Worm (Caenorhabditis elegans) whole organism, young adult: ENCODE measurements around the gene C46G7.1.

ENCODE experiments used
- B0019.2 ChIP-seq: fragments of 200-800 bp; sonication (Bioruptor generic); conservative IDR thresholded peaks from 2 replicates; pipeline ENCODE4 v1.3.6; 2022; ENCODE audit warnings: missing genetic modification reagents, missing genetic modification characterization, missing compliant biosample characterization
- B0261.1 ChIP-seq: sonication (generic microtip); optimal IDR thresholded peaks from 2 replicates; lab custom pipeline; 2016; ENCODE audit warnings: mild to moderate bottlenecking, missing genetic modification characterization, moderate library complexity, missing compliant biosample characterization
- C17E4.6 ChIP-seq: fragments of 200-800 bp; sonication (Bioruptor generic); IDR thresholded peaks from 2 replicates; pipeline ENCODE4 v1.3.6; 2022; ENCODE audit warnings: missing genetic modification reagents, missing genetic modification characterization, missing compliant biosample characterization
- F52B5.7 ChIP-seq: sonication (generic microtip); optimal IDR thresholded peaks from 2 replicates; lab custom pipeline; 2016; ENCODE audit warnings: mild to moderate bottlenecking, missing genetic modification characterization, missing compliant biosample characterization
- F55B11.4 ChIP-seq: sonication (generic microtip); optimal IDR thresholded peaks from 2 replicates; lab custom pipeline; 2016; ENCODE audit warnings: missing compliant biosample characterization, missing genetic modification characterization, borderline replicate concordance; ENCODE audit not compliant: insufficient read depth
- F57A8.1 ChIP-seq: fragments of 200-800 bp; sonication (Bioruptor generic); optimal IDR thresholded peaks from 2 replicates; lab custom pipeline; 2018; ENCODE audit warnings: mild to moderate bottlenecking, missing genetic modification characterization, moderate library complexity, missing compliant biosample characterization
- T26A5.8 ChIP-seq: sonication (generic microtip); optimal IDR thresholded peaks from 2 replicates; lab custom pipeline; 2016; ENCODE audit warnings: missing genetic modification characterization, missing compliant biosample characterization
- Y53F4B.3 ChIP-seq: fragments of 200-800 bp; sonication (Bioruptor generic); IDR thresholded peaks from 2 replicates; pipeline ENCODE4 v1.3.6; 2022; ENCODE audit warnings: missing genetic modification reagents, missing genetic modification characterization, missing compliant biosample characterization
- Y79H2A.3 ChIP-seq: fragments of 200-800 bp; sonication (Bioruptor generic); conservative IDR thresholded peaks from 2 replicates; pipeline ENCODE4 v1.3.6; 2022; ENCODE audit warnings: missing genetic modification reagents, missing genetic modification characterization, missing compliant biosample characterization
- Y95B8A.8 ChIP-seq: fragments of 200-800 bp; sonication (Bioruptor generic); IDR thresholded peaks from 2 replicates; pipeline ENCODE4 v1.3.6; 2022; ENCODE audit warnings: missing genetic modification reagents, missing genetic modification characterization, missing compliant biosample characterization
- ama-1 ChIP-seq, 3 experiments: fragments of 150-350 bp in 1 of 3; sonication (generic microtip) in 2 of 3; optimal IDR thresholded peaks; 2 replicates each; lab custom pipeline; 2014 to 2018; ENCODE audit warnings: missing biosample characterization in 2 of 3, missing genetic modification characterization in 2 of 3, missing genetic modification reagents in 2 of 3
- aptf-2 ChIP-seq: fragments of 200-800 bp; sonication (Bioruptor generic); conservative IDR thresholded peaks from 2 replicates; pipeline ENCODE4 v1.3.6; 2022; ENCODE audit warnings: missing genetic modification reagents, missing genetic modification characterization, missing compliant biosample characterization
- aptf-3 ChIP-seq: fragments of 200-800 bp; sonication (Bioruptor generic); IDR thresholded peaks from 2 replicates; pipeline ENCODE4 v1.3.6; 2022; ENCODE audit warnings: missing genetic modification characterization, missing compliant biosample characterization
- bed-1 ChIP-seq: fragments of 200-800 bp; sonication (Bioruptor generic); IDR thresholded peaks from 2 replicates; pipeline ENCODE4 v1.3.6; 2022; ENCODE audit warnings: missing genetic modification reagents, missing genetic modification characterization, missing compliant biosample characterization
- cebp-2 ChIP-seq: fragments of 200-800 bp; sonication (Bioruptor generic); IDR thresholded peaks from 2 replicates; pipeline ENCODE4 v1.3.6; 2022; ENCODE audit warnings: missing genetic modification characterization, missing compliant biosample characterization
- ceh-27 ChIP-seq: fragments of 200-800 bp; sonication (Bioruptor generic); optimal IDR thresholded peaks from 2 replicates; lab custom pipeline; 2018; ENCODE audit warnings: mild to moderate bottlenecking, missing genetic modification characterization, moderate library complexity, missing compliant biosample characterization
- ceh-58 ChIP-seq: fragments of 200-800 bp; sonication (Bioruptor generic); IDR thresholded peaks from 2 replicates; pipeline ENCODE4 v1.3.6; 2022; ENCODE audit warnings: missing genetic modification characterization, missing compliant biosample characterization
- ceh-91 ChIP-seq: fragments of 200-800 bp; sonication (Bioruptor generic); IDR thresholded peaks from 2 replicates; pipeline ENCODE4 v1.3.6; 2022; ENCODE audit warnings: missing genetic modification reagents, missing genetic modification characterization, missing compliant biosample characterization
- chd-7 ChIP-seq: sonication (generic microtip); optimal IDR thresholded peaks from 2 replicates; lab custom pipeline; 2016; ENCODE audit warnings: mild to moderate bottlenecking, missing genetic modification characterization, moderate library complexity, missing compliant biosample characterization
- dox-1 ChIP-seq: fragments of 200-800 bp; sonication (Bioruptor generic); IDR thresholded peaks from 2 replicates; pipeline ENCODE4 v1.3.6; 2022; ENCODE audit warnings: missing genetic modification reagents, missing genetic modification characterization, missing compliant biosample characterization
- efl-1 ChIP-seq: fragments of 150-350 bp; optimal IDR thresholded peaks from 2 replicates; lab custom pipeline; 2014; ENCODE audit warnings: missing biosample characterization, missing genetic modification reagents, missing genetic modification characterization
- egl-18 ChIP-seq: fragments of 200-800 bp; sonication (Bioruptor generic); IDR thresholded peaks from 2 replicates; pipeline ENCODE4 v1.3.6; 2022; ENCODE audit warnings: missing genetic modification reagents, missing genetic modification characterization, missing compliant biosample characterization
- egl-44 ChIP-seq: fragments of 200-800 bp; sonication (Bioruptor generic); IDR thresholded peaks from 2 replicates; pipeline ENCODE4 v1.3.6; 2022; ENCODE audit warnings: missing genetic modification reagents, missing genetic modification characterization, missing compliant biosample characterization
- ets-4 ChIP-seq: fragments of 200-800 bp; sonication (Bioruptor generic); optimal IDR thresholded peaks from 2 replicates; lab custom pipeline; 2018; ENCODE audit warnings: mild to moderate bottlenecking, missing genetic modification characterization, missing compliant biosample characterization
- gei-17 ChIP-seq: fragments of 200-800 bp; sonication (Bioruptor generic); optimal IDR thresholded peaks from 2 replicates; lab custom pipeline; 2018; ENCODE audit warnings: mild to moderate bottlenecking, missing genetic modification characterization, missing compliant biosample characterization
- him-1 ChIP-seq: sonication (generic microtip); optimal IDR thresholded peaks from 2 replicates; lab custom pipeline; 2016; ENCODE audit warnings: missing genotype, missing genetic modification reagents, missing genetic modification characterization, missing compliant biosample characterization
- hlh-12 ChIP-seq: sonication (generic microtip); optimal IDR thresholded peaks from 2 replicates; lab custom pipeline; 2016; ENCODE audit warnings: missing genetic modification characterization, missing compliant biosample characterization
- hrde-1 ChIP-seq: sonication (generic microtip); optimal IDR thresholded peaks from 2 replicates; lab custom pipeline; 2016; ENCODE audit warnings: missing genetic modification characterization, mild to moderate bottlenecking, missing compliant biosample characterization, moderate library complexity, missing genotype, missing genetic modification reagents, borderline replicate concordance
- lin-35 ChIP-seq, 3 experiments: fragments of 150-350 bp in 2 of 3; sonication (generic microtip) in 1 of 3; optimal IDR thresholded peaks; 2 replicates each; lab custom pipeline; 2014 to 2018; ENCODE audit warnings: missing biosample characterization in 3 of 3, missing genetic modification characterization in 3 of 3, missing genetic modification reagents in 3 of 3
- lsy-27 ChIP-seq: sonication (generic microtip); optimal IDR thresholded peaks from 2 replicates; lab custom pipeline; 2017; ENCODE audit warnings: missing genetic modification characterization, mild to moderate bottlenecking, missing compliant biosample characterization, antibody characterized with exemption, missing genotype, borderline replicate concordance; ENCODE audit not compliant: insufficient read depth
- madf-10 ChIP-seq: sonication (generic microtip); optimal IDR thresholded peaks from 2 replicates; lab custom pipeline; 2016; ENCODE audit warnings: mild to moderate bottlenecking, missing genetic modification characterization, missing compliant biosample characterization
- madf-3 ChIP-seq: fragments of 200-800 bp; sonication (Bioruptor generic); IDR thresholded peaks from 2 replicates; pipeline ENCODE4 v1.3.6; 2022; ENCODE audit warnings: missing genetic modification reagents, missing genetic modification characterization, missing compliant biosample characterization
- madf-8 ChIP-seq: fragments of 200-800 bp; sonication (Bioruptor generic); conservative IDR thresholded peaks from 2 replicates; pipeline ENCODE4 v1.3.6; 2022; ENCODE audit warnings: missing genetic modification reagents, missing genetic modification characterization, missing compliant biosample characterization
- mcd-1 ChIP-seq: fragments of 200-800 bp; sonication (Bioruptor generic); IDR thresholded peaks from 2 replicates; pipeline ENCODE4 v1.3.6; 2022; ENCODE audit warnings: missing genetic modification reagents, missing genetic modification characterization, missing compliant biosample characterization
- nhr-80 ChIP-seq: sonication (generic microtip); optimal IDR thresholded peaks from 2 replicates; lab custom pipeline; 2016; ENCODE audit warnings: missing genetic modification characterization, missing compliant biosample characterization
- sdz-38 ChIP-seq: sonication (generic microtip); optimal IDR thresholded peaks from 2 replicates; lab custom pipeline; 2016; ENCODE audit warnings: missing genotype, missing genetic modification characterization, missing compliant biosample characterization
- tbx-9 ChIP-seq: sonication (generic microtip); optimal IDR thresholded peaks from 2 replicates; lab custom pipeline; 2016; ENCODE audit warnings: borderline replicate concordance, missing genetic modification characterization, inconsistent platforms, missing compliant biosample characterization
- xnd-1 ChIP-seq: sonication (generic microtip); optimal IDR thresholded peaks from 2 replicates; lab custom pipeline; 2016; ENCODE audit warnings: missing genotype, missing genetic modification reagents, missing genetic modification characterization, missing compliant biosample characterization
- zfh-2 ChIP-seq: fragments of 200-800 bp; sonication (Bioruptor generic); conservative IDR thresholded peaks from 2 replicates; pipeline ENCODE4 v1.3.6; 2022; ENCODE audit warnings: missing genetic modification reagents, missing genetic modification characterization, missing compliant biosample characterization
- zim-3 ChIP-seq: sonication (generic microtip); optimal IDR thresholded peaks from 2 replicates; lab custom pipeline; 2017; ENCODE audit warnings: mild to moderate bottlenecking, missing genetic modification characterization, moderate library complexity, missing compliant biosample characterization
- ztf-18 ChIP-seq: sonication (generic microtip); optimal IDR thresholded peaks from 2 replicates; lab custom pipeline; 2016; ENCODE audit warnings: missing genotype, mild to moderate bottlenecking, missing genetic modification characterization, missing compliant biosample characterization
- ztf-22 ChIP-seq: fragments of 200-800 bp; sonication (Bioruptor generic); optimal IDR thresholded peaks from 2 replicates; lab custom pipeline; 2018; ENCODE audit warnings: mild to moderate bottlenecking, missing genetic modification characterization, moderate library complexity, missing compliant biosample characterization
- ztf-25 ChIP-seq: fragments of 200-800 bp; sonication (Bioruptor generic); IDR thresholded peaks from 2 replicates; pipeline ENCODE4 v1.3.6; 2022; ENCODE audit warnings: missing genetic modification reagents, missing genetic modification characterization, missing compliant biosample characterization
- ztf-28 ChIP-seq: fragments of 200-800 bp; sonication (Bioruptor generic); IDR thresholded peaks from 2 replicates; pipeline ENCODE4 v1.3.6; 2022; ENCODE audit warnings: missing genetic modification reagents, missing genetic modification characterization, missing compliant biosample characterization

C46G7.1 gene

DNA sequence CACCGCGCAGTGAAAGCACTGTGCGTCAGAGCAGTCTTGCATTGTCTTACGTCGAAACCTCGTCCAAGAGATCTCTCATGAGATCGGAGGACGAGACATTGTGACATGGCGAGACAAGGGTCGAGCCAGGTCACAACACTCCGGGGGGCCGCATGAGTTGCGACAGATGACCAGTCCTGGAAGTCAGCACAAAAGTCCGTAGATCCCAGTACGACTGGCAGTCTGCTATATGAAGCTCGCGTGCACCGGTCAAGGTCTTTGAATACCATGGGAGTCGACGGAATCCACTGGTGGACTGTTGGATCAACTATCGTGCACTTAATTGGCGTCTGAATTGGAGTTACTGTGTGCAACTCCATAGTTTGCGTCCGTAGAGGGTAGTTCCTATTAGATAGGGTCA is 12.1 kb upstream of the C46G7.1 start (continued):
- TF ChIP-seq madf-8 (GFP tag; lab: Robert Waterston, UW) (no peak), Y79H2A.3 (GFP tag; lab: Robert Waterston, UW) (0 out of 2 replicates have a peak, but pooled peaks have one; percentile 56), B0019.2 (GFP tag; lab: Robert Waterston, UW) (0 out of 2 replicates have a peak, but pooled peaks have one; percentile 18), nhr-80 (tag; lab: Kevin White, UChicago) (no peak), gei-17 (GFP tag; lab: Kevin White, UChicago) (no peak), F57A8.1 (no peak), chd-7 (tag; lab: Kevin White, UChicago) (no peak), ztf-25 (no peak), madf-10 (no peak), xnd-1 (tag; lab: Kevin White, UChicago) (no peak), hlh-12 (tag; lab: Kevin White, UChicago) (no peak), lsy-27 (tag; lab: Kevin White, UChicago) (no peak), him-1 (tag; lab: Kevin White, UChicago) (no peak), dox-1 (peak; percentile 53), zfh-2 (0 out of 2 replicates have a peak, but pooled peaks have one; percentile 24), mcd-1 (GFP tag; lab: Robert Waterston, UW) (no peak), ceh-58 (no peak), Y95B8A.8 (no peak), egl-18 (GFP tag; lab: Robert Waterston, UW) (0 out of 2 replicates have a peak, but pooled peaks have one; percentile 49), ztf-22 (GFP tag; lab: Kevin White, UChicago) (no peak), ceh-91 (GFP tag; lab: Robert Waterston, UW) (no peak), efl-1 (GFP tag; lab: Kevin White, UChicago) (no peak), B0261.1 (tag; lab: Kevin White, UChicago) (no peak), C17E4.6 (GFP tag; lab: Robert Waterston, UW) (no peak), ama-1 (optimal IDR thresholded peaks at IDR 0.05; lab: Kevin White, UChicago) (no peak), ama-1 (GFP tag; optimal IDR thresholded peaks at IDR 0.05; lab: Kevin White, UChicago) (no peak), ceh-27 (GFP tag; lab: Kevin White, UChicago) (peak; percentile 31), lin-35 (GFP tag; optimal IDR thresholded peaks at IDR 0.05; lab: Kevin White, UChicago) (no peak), sdz-38 (tag; lab: Kevin White, UChicago) (no peak), F52B5.7 (tag; lab: Kevin White, UChicago) (no peak), Y53F4B.3 (GFP tag; lab: Robert Waterston, UW) (no peak)

ce11 chrIV:6010274-6010673 is 7.5 kb upstream of the C46G7.1 start:
- TF ChIP-seq ztf-28 (GFP tag; lab: Robert Waterston, UW) (0 out of 2 replicates have a peak, but pooled peaks have one; percentile 25), ztf-25 (0 out of 2 replicates have a peak, but pooled peaks have one; percentile 40), hrde-1 (tag; lab: Kevin White, UChicago) (no peak), zfh-2 (peak; percentile 76)
- TF ChIP-seq, all 124 proteins: peak for 3

- TF ChIP-seq Y53F4B.3 (GFP tag; lab: Robert Waterston, UW) (no peak), madf-3 (GFP tag; lab: Robert Waterston, UW) (peak; percentile 84; the same call in 1 of the 2 replicates)
Measured at ce11 chrIV:6011545-6011944, 6.3 kb upstream of the C46G7.1 start, which contains the start of gene C46G7.5. C46G7.5 (minus strand) TSS chrIV:6011645.

DNA sequence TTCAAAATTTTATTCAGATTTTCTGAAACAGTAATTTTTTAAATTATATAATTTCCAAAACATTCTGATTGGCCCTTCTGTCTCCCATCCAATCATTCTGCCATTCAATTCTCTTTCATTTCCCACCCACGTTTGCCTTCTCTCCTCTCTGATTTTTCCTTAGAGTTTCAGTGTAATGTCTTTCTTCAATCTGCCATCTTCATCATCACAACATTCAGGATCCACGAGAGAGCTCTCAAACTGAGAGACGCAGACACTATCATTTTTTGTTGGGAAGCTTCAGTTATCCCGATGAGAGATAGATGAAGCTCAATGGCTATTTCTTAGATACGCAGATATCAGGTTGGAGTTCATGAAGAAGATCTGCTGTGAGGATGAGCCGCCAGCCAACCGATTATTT is 4.0 kb upstream of the C46G7.1 start:
- TF ChIP-seq aptf-2 (GFP tag; lab: Robert Waterston, UW) (no peak), ztf-18 (no peak), T26A5.8 (tag; lab: Kevin White, UChicago) (no peak), bed-1 (GFP tag; lab: Robert Waterston, UW) (no peak), F55B11.4 (tag; lab: Kevin White, UChicago) (no peak), aptf-3 (GFP tag; lab: Robert Waterston, UW) (no peak), madf-3 (GFP tag; lab: Robert Waterston, UW) (no peak), zim-3 (tag; lab: Kevin White, UChicago) (no peak), ets-4 (no peak), tbx-9 (tag; lab: Kevin White, UChicago) (no peak), B0261.1 (tag; lab: Kevin White, UChicago) (no peak), egl-44 (GFP tag; lab: Robert Waterston, UW) (no peak), cebp-2 (GFP tag; lab: Robert Waterston, UW) (no peak)
